Worm (Caenorhabditis elegans) whole organism, L2 larva: ENCODE results near the gene B0496.2.

Experiments used
- C34F6.9 ChIP-seq: fragments of 150-350 bp; optimal IDR thresholded peaks from 2 replicates; lab custom pipeline; 2014; ENCODE audit warnings: missing biosample characterization, missing genetic modification characterization
- R02D3.7 ChIP-seq: fragments of 150-350 bp; optimal IDR thresholded peaks from 2 replicates; lab custom pipeline; 2014; ENCODE audit warnings: missing biosample characterization, missing genetic modification characterization
- Y55F3AM.14 ChIP-seq: fragments of 200-800 bp; sonication (Bioruptor generic); optimal IDR thresholded peaks from 2 replicates; lab custom pipeline; 2018; ENCODE audit warnings: mild to moderate bottlenecking, missing genetic modification characterization, missing compliant biosample characterization
- ZK546.5 ChIP-seq: sonication (generic microtip); optimal IDR thresholded peaks from 2 replicates; lab custom pipeline; 2017; ENCODE audit warnings: missing biosample characterization, missing genetic modification characterization
- alr-1 ChIP-seq: fragments of 150-350 bp; optimal IDR thresholded peaks from 2 replicates; lab custom pipeline; 2014; ENCODE audit warnings: missing biosample characterization, missing genetic modification characterization
- aly-2 ChIP-seq: fragments of 150-350 bp; optimal IDR thresholded peaks from 2 replicates; lab custom pipeline; 2014; ENCODE audit warnings: missing biosample characterization, missing genetic modification characterization
- ama-1 ChIP-seq: fragments of 150-350 bp; optimal IDR thresholded peaks from 2 replicates; lab custom pipeline; 2018; ENCODE audit warnings: inconsistent platforms
- ceh-16 ChIP-seq: fragments of 150-350 bp; optimal IDR thresholded peaks from 2 replicates; lab custom pipeline; 2014; ENCODE audit warnings: missing biosample characterization, missing genetic modification characterization
- crh-2 ChIP-seq: sonication (generic microtip); optimal IDR thresholded peaks from 2 replicates; lab custom pipeline; 2017; ENCODE audit warnings: missing biosample characterization, missing genetic modification characterization
- dmd-4 ChIP-seq: sonication (generic microtip); optimal IDR thresholded peaks from 2 replicates; lab custom pipeline; 2017; ENCODE audit warnings: missing biosample characterization, missing genetic modification characterization
- egl-27 ChIP-seq: sonication (generic microtip); optimal IDR thresholded peaks from 3 replicates; lab custom pipeline; 2017; ENCODE audit warnings: missing biosample characterization, missing genetic modification reagents, missing genetic modification characterization
- elt-3 ChIP-seq: sonication (generic microtip); optimal IDR thresholded peaks from 2 replicates; lab custom pipeline; 2017; ENCODE audit warnings: missing biosample characterization, missing genetic modification characterization
- gmeb-1 ChIP-seq: fragments of 150-350 bp; optimal IDR thresholded peaks from 2 replicates; lab custom pipeline; 2014; ENCODE audit warnings: missing biosample characterization, missing genetic modification characterization
- lin-11 ChIP-seq: fragments of 150-350 bp; sonication (generic microtip); optimal IDR thresholded peaks from 2 replicates; lab custom pipeline; 2014; ENCODE audit warnings: missing biosample characterization, missing genetic modification characterization, inconsistent platforms, mixed read lengths
- lin-13 ChIP-seq: fragments of 150-350 bp; optimal IDR thresholded peaks from 2 replicates; lab custom pipeline; 2014; ENCODE audit warnings: missing biosample characterization, missing genetic modification reagents, missing genetic modification characterization
- lin-39 ChIP-seq: fragments of 150-350 bp; optimal IDR thresholded peaks from 2 replicates; lab custom pipeline; 2014; ENCODE audit warnings: missing biosample characterization, missing genetic modification reagents, missing genetic modification characterization
- lsy-2 ChIP-seq, 2 experiments: fragments of 150-350 bp in 1 of 2; sonication (generic microtip) in 1 of 2; optimal IDR thresholded peaks; 2 replicates each; lab custom pipeline; 2014 to 2017; ENCODE audit warnings: missing biosample characterization in 2 of 2, missing genetic modification characterization in 2 of 2
- mbf-1 ChIP-seq: sonication (generic microtip); optimal IDR thresholded peaks from 2 replicates; lab custom pipeline; 2017; ENCODE audit warnings: missing biosample characterization, missing genetic modification characterization
- mdl-1 ChIP-seq, 2 experiments: fragments of 150-350 bp in 1 of 2; sonication (generic microtip) in 1 of 2; optimal IDR thresholded peaks; 2 replicates each; lab custom pipeline; 2017; ENCODE audit warnings: missing biosample characterization in 2 of 2, missing genetic modification characterization in 2 of 2
- nhr-129 ChIP-seq: fragments of 150-350 bp; optimal IDR thresholded peaks from 2 replicates; lab custom pipeline; 2014; ENCODE audit warnings: missing biosample characterization, missing genetic modification characterization
- nhr-21 ChIP-seq: fragments of 150-350 bp; optimal IDR thresholded peaks from 2 replicates; lab custom pipeline; 2014; ENCODE audit warnings: missing biosample characterization, missing genetic modification characterization
- nhr-23 ChIP-seq: fragments of 150-350 bp; optimal IDR thresholded peaks from 2 replicates; lab custom pipeline; 2014; ENCODE audit warnings: missing biosample characterization, missing genetic modification reagents, missing genetic modification characterization
- nhr-237 ChIP-seq: fragments of 150-350 bp; optimal IDR thresholded peaks from 2 replicates; lab custom pipeline; 2014; ENCODE audit warnings: missing biosample characterization, missing genetic modification characterization
- nhr-25 ChIP-seq: fragments of 150-350 bp; sonication (generic microtip); optimal IDR thresholded peaks from 3 replicates; lab custom pipeline; 2014; ENCODE audit warnings: missing biosample characterization, missing genetic modification characterization
- nhr-77 ChIP-seq: fragments of 150-350 bp; optimal IDR thresholded peaks from 2 replicates; lab custom pipeline; 2014; ENCODE audit warnings: missing biosample characterization, missing genetic modification characterization
- peb-1 ChIP-seq: fragments of 150-350 bp; optimal IDR thresholded peaks from 2 replicates; lab custom pipeline; 2014; ENCODE audit warnings: missing biosample characterization, missing genetic modification characterization
- sem-4 ChIP-seq: fragments of 150-350 bp; optimal IDR thresholded peaks from 2 replicates; lab custom pipeline; 2014; ENCODE audit warnings: missing biosample characterization, missing genetic modification reagents, missing genetic modification characterization
- skn-1 ChIP-seq: sonication (generic microtip); optimal IDR thresholded peaks from 2 replicates; lab custom pipeline; 2017; ENCODE audit warnings: missing biosample characterization, missing genetic modification characterization
- sma-3 ChIP-seq: sonication (generic microtip); optimal IDR thresholded peaks from 2 replicates; lab custom pipeline; 2016; ENCODE audit warnings: missing genetic modification reagents, missing genetic modification characterization, missing compliant biosample characterization
- sma-9 ChIP-seq, 2 experiments: fragments of 150-350 bp in 1 of 2; sonication (generic microtip) in 1 of 2; optimal IDR thresholded peaks; 2 replicates each; lab custom pipeline; 2014 to 2016; ENCODE audit warnings: missing genetic modification characterization in 2 of 2, mild to moderate bottlenecking in 1 of 2, missing biosample characterization in 1 of 2, missing compliant biosample characterization in 1 of 2, missing genetic modification reagents in 1 of 2, moderate library complexity in 1 of 2
- snpc-4 ChIP-seq: fragments of 150-350 bp; optimal IDR thresholded peaks from 2 replicates; lab custom pipeline; 2014; ENCODE audit warnings: missing biosample characterization, missing genetic modification characterization
- unc-39 ChIP-seq: fragments of 150-350 bp; optimal IDR thresholded peaks from 2 replicates; lab custom pipeline; 2014; ENCODE audit warnings: missing biosample characterization, missing genetic modification characterization
- unc-55 ChIP-seq: fragments of 150-350 bp; sonication (generic microtip); optimal IDR thresholded peaks from 3 replicates; lab custom pipeline; 2014; ENCODE audit warnings: missing biosample characterization, missing genetic modification reagents, missing genetic modification characterization
- unc-62 ChIP-seq: fragments of 150-350 bp; optimal IDR thresholded peaks from 2 replicates; lab custom pipeline; 2014; ENCODE audit warnings: missing biosample characterization, missing genetic modification reagents, missing genetic modification characterization
- ztf-1 ChIP-seq: fragments of 200-800 bp; sonication (Bioruptor generic); conservative IDR thresholded peaks from 2 replicates; pipeline ENCODE4 v1.3.6; 2022; ENCODE audit warnings: missing genetic modification characterization, missing compliant biosample characterization

B0496.2 gene

ce11 chrIV:7403422-7403821 lies 44.2 kb upstream of the B0496.2 start:
- no peak for TF ChIP-seq nhr-25 (tag; lab: Kevin White, UChicago)
- TF ChIP-seq snpc-4 (tag; lab: Kevin White, UChicago): no peak
- TF ChIP-seq ZK546.5 (tag; lab: Kevin White, UChicago): no peak
- no peak for TF ChIP-seq unc-62 (GFP tag; lab: Kevin White, UChicago)
- no peak for TF ChIP-seq lin-39 (tag; lab: Kevin White, UChicago)
- no peak for TF ChIP-seq skn-1 (tag; lab: Kevin White, UChicago)
- no peak for TF ChIP-seq peb-1
- no peak for TF ChIP-seq sem-4 (tag; lab: Kevin White, UChicago)
- no peak for TF ChIP-seq ama-1 (lab: Kevin White, UChicago)
- no peak for TF ChIP-seq sma-9 (GFP tag; optimal IDR thresholded peaks at IDR 0.05; lab: Kevin White, UChicago)
- no peak for TF ChIP-seq sma-9 (tag; optimal IDR thresholded peaks at IDR 0.05; lab: Kevin White, UChicago)
- no peak for TF ChIP-seq egl-27 (tag; lab: Kevin White, UChicago)
- TF ChIP-seq, all 48 proteins: peak for 0

- TF ChIP-seq elt-3 (tag; lab: Kevin White, UChicago) (no peak), crh-2 (no peak), egl-27 (tag; lab: Kevin White, UChicago) (no peak), unc-55 (GFP tag; lab: Kevin White, UChicago) (no peak), nhr-23 (tag; lab: Kevin White, UChicago) (no peak), sem-4 (tag; lab: Kevin White, UChicago) (no peak), gmeb-1 (tag; lab: Kevin White, UChicago) (no peak), ceh-16 (tag; lab: Kevin White, UChicago) (no peak), mdl-1 (tag; optimal IDR thresholded peaks at IDR 0.05; lab: Kevin White, UChicago) (no peak)
- TF ChIP-seq, all 48 proteins: peak for 0
These were observed 42.6 kb upstream of the B0496.2 start, which contains the start of the genes C48A7.16 and egl-19 for ce11 chrIV:7404934-7405632. Gene C48A7.16, plus strand, starts transcription at chrIV:7405477. Gene egl-19, plus strand, starts transcription at chrIV:7405582.

ce11 chrIV:7406690-7407089 lies 41.0 kb upstream of the B0496.2 start:
- no peak for TF ChIP-seq aly-2
- TF ChIP-seq ztf-1: no peak
- TF ChIP-seq alr-1 (tag; lab: Kevin White, UChicago): no peak
- no peak for TF ChIP-seq nhr-21 (tag; lab: Kevin White, UChicago)
- TF ChIP-seq unc-39 (tag; lab: Kevin White, UChicago): no peak
- no peak for TF ChIP-seq peb-1
- no peak for TF ChIP-seq dmd-4
- no peak for TF ChIP-seq lin-11 (tag; lab: Kevin White, UChicago)
- TF ChIP-seq gmeb-1 (tag; lab: Kevin White, UChicago): no peak
- no peak for TF ChIP-seq nhr-23 (tag; lab: Kevin White, UChicago)
- no peak for TF ChIP-seq nhr-237 (tag; lab: Kevin White, UChicago)

ce11 chrIV:7407301-7407700 lies 40.4 kb upstream of the B0496.2 start:
- TF ChIP-seq elt-3 (tag; lab: Kevin White, UChicago) (no peak), nhr-21 (tag; lab: Kevin White, UChicago) (no peak), ztf-1 (no peak)

- TF ChIP-seq sma-3 (GFP tag; lab: Kevin White, UChicago): no peak
- TF ChIP-seq C34F6.9 (tag; lab: Kevin White, UChicago): no peak
- TF ChIP-seq nhr-77 (tag; lab: Kevin White, UChicago): no peak
- no peak for TF ChIP-seq lin-13
- no peak for TF ChIP-seq lsy-2 (tag; optimal IDR thresholded peaks at IDR 0.05; lab: Kevin White, UChicago)
- no peak for TF ChIP-seq R02D3.7
- no peak for TF ChIP-seq Y55F3AM.14
- no peak for TF ChIP-seq peb-1
- no peak for TF ChIP-seq nhr-129
- no peak for TF ChIP-seq dmd-4
- TF ChIP-seq ztf-1: no peak
- no peak for TF ChIP-seq sma-9 (GFP tag; optimal IDR thresholded peaks at IDR 0.05; lab: Kevin White, UChicago)
- TF ChIP-seq sma-9 (tag; optimal IDR thresholded peaks at IDR 0.05; lab: Kevin White, UChicago): no peak
- TF ChIP-seq mbf-1 (tag; lab: Kevin White, UChicago): no peak
- TF ChIP-seq lin-39 (tag; lab: Kevin White, UChicago): no peak
- no peak for TF ChIP-seq gmeb-1 (tag; lab: Kevin White, UChicago)
These were observed 34.1 kb upstream of the B0496.2 start for ce11 chrIV:7413573-7413972.
